Fruit fly (Drosophila melanogaster): ENCODE data around the gene Nepl19.

The Nepl19 gene

DNA sequence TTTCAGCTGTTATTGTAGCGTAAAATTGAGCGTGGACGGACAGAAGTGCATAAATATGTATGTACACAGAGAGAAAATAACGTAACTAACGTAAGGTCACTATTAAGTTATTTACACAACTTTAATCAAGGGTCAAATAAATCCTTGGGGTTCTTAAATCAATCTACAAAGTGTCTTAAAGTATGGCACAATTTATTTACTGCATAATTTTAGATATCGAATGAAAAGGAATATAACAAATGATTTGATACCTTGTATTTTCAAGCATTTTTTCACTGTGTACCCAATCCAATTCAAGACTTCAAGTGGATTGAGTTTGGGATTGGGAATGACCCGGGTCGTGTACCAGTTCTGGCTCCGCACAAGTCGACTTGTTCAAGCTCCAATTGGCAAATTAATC is 38.0 kb downstream of the Nepl19 start:
- TF ChIP-seq gce (GFP tag; IDR thresholded peaks at IDR 0.05), result no peak
- TF ChIP-seq Vsx1 (GFP tag; optimal IDR thresholded peaks at IDR 0.05), result no peak
- TF ChIP-seq ind (GFP tag; optimal IDR thresholded peaks at IDR 0.05), result no peak
- TF ChIP-seq Hr39 (optimal IDR thresholded peaks at IDR 0.05), result no peak
- TF ChIP-seq az2 (GFP tag; optimal IDR thresholded peaks at IDR 0.05), result no peak
- no peak for TF ChIP-seq kah (GFP tag; optimal IDR thresholded peaks at IDR 0.05)
- TF ChIP-seq emc (GFP tag; optimal IDR thresholded peaks at IDR 0.05), result no peak
- no peak for TF ChIP-seq NC2β (GFP tag; optimal IDR thresholded peaks at IDR 0.05)
- TF ChIP-seq disco-r (GFP tag; optimal IDR thresholded peaks at IDR 0.05), result no peak
- TF ChIP-seq Xrp1 (GFP tag; IDR thresholded peaks at IDR 0.05), result 0 out of 2 replicates have a peak, but pooled peaks have one; percentile 15
- no peak for TF ChIP-seq gt (GFP tag; IDR thresholded peaks at IDR 0.05)
- peak; percentile 7 for TF ChIP-seq dmrt11E (tag; optimal IDR thresholded peaks at IDR 0.05)
- peak; percentile 45 for TF ChIP-seq sens (GFP tag)

DNA sequence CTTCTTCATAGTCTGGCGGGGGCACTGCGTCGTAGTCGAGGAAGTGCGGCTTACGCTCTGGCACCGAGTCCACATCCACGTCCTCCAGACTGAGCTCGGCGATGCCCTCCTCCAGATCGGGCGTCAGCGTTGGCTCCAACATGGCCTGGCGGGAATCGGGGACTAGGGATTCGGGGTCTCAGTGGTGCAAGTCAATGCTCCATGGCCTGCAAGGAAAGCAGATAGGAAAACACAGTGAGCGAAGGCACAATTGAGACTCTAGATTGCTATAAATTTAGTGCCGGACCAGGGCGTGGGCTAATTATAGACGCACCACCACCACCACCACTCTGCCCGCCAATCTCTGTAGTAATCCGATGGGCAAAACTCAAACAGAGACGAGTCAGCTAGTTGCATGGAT is 39.3 kb downstream of the Nepl19 start:
- no peak for TF ChIP-seq zen2 (GFP tag; IDR thresholded peaks at IDR 0.05; ENCODE audit: partially characterized antibody)
- TF ChIP-seq Mad (GFP tag; optimal IDR thresholded peaks at IDR 0.05), result no peak
- TF ChIP-seq Trl (optimal IDR thresholded peaks at IDR 0.05), result no peak
- no peak for TF ChIP-seq Trl (GFP tag; optimal IDR thresholded peaks at IDR 0.05)
- TF ChIP-seq emc (GFP tag; optimal IDR thresholded peaks at IDR 0.05), result no peak
- TF ChIP-seq CG13296 (GFP tag; optimal IDR thresholded peaks at IDR 0.05), result no peak
- TF ChIP-seq gro (GFP tag; optimal IDR thresholded peaks at IDR 0.05), result no peak
- no peak for TF ChIP-seq CG1832 (GFP tag; optimal IDR thresholded peaks at IDR 0.05)
- TF ChIP-seq sima (GFP tag; optimal IDR thresholded peaks at IDR 0.05), result no peak
- no peak for TF ChIP-seq CG11723 (GFP tag; optimal IDR thresholded peaks at IDR 0.05)
- TF ChIP-seq Mes4 (GFP tag; optimal IDR thresholded peaks at IDR 0.05), result no peak
- no peak for TF ChIP-seq ranshi (GFP tag; IDR thresholded peaks at IDR 0.05)
- TF ChIP-seq pnt (GFP tag; optimal IDR thresholded peaks at IDR 0.05), result no peak
- no peak for TF ChIP-seq CG4854 (GFP tag; optimal IDR thresholded peaks at IDR 0.05)
- TF ChIP-seq CG9215 (GFP tag; IDR thresholded peaks at IDR 0.05), result no peak
- TF ChIP-seq schlank (tag; optimal IDR thresholded peaks at IDR 0.05), result no peak
- TF ChIP-seq CG7271 (tag; optimal IDR thresholded peaks at IDR 0.05), result no peak
- no peak for TF ChIP-seq Sox100B (GFP tag; optimal IDR thresholded peaks at IDR 0.05)
- no peak for TF ChIP-seq CG34224 (GFP tag; IDR thresholded peaks at IDR 0.05; ENCODE audit: partially characterized antibody)

DNA sequence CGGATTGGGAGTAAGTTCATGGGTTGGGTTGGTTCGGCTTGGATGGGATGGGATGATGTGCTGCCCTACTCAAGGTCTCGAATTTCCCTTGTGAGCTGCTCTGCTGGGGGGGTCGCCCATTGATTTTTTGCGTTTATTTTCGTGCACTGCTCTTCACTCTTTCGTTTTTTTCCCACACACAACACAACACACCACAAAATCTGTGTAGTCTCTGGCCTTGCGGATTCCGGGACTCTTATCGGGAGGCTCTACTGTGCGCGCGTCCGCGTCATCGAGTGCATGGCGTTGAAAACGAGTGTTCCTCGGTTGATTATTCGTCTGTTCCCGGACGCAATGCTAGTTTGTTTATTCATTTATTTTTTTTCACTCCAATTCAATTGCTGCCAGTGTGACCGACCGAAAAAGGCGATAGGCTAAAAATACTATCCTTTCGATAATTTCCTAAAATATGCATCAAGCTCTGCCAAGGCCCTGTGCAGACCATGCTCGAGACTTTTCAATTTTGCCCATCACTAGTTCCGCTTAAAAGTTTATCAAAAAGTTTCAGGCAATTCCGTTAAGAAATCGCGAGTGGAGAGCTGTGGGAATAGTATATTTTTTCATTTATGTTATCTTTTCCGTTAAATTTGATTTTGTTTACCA is 48.2 kb downstream of the Nepl19 start, which contains the start of gene WASp:
WASp (minus strand) TSS at position 399 of the 642 bp plus-strand sequence.
- TF ChIP-seq CG14860 (GFP tag; IDR thresholded peaks at IDR 0.05; ENCODE audit: partially characterized antibody) (peak; percentile 53; the same call in 1 of the 3 replicates), CG30431 (GFP tag; optimal IDR thresholded peaks at IDR 0.05) (peak; percentile 32), Dfd (GFP tag; optimal IDR thresholded peaks at IDR 0.05) (no peak), Nf-YC (tag; optimal IDR thresholded peaks at IDR 0.05) (no peak), aop (GFP tag; IDR thresholded peaks at IDR 0.05) (peak; percentile 99), CG8359 (GFP tag; optimal IDR thresholded peaks at IDR 0.05; ENCODE audit: borderline replicate concordance) (peak; percentile 30), onecut (GFP tag; IDR thresholded peaks at IDR 0.05) (peak; percentile 78), en (GFP tag; optimal IDR thresholded peaks at IDR 0.05) (peak; percentile 61), CG11504 (tag; optimal IDR thresholded peaks at IDR 0.05) (no peak), dati (GFP tag; IDR thresholded peaks at IDR 0.05) (0 out of 2 replicates have a peak, but pooled peaks have one; percentile 29), CG4360 (GFP tag; IDR thresholded peaks at IDR 0.05) (no peak), unc-4 (GFP tag; IDR thresholded peaks at IDR 0.05; ENCODE audit: partially characterized antibody) (peak; percentile 63), Max (GFP tag; optimal IDR thresholded peaks at IDR 0.05) (peak; percentile 61), NFAT (GFP tag; IDR thresholded peaks at IDR 0.05) (peak; percentile 62; the same call in 1 of the 2 replicates), Awh (GFP tag; IDR thresholded peaks at IDR 0.05) (0 out of 2 replicates have a peak, but pooled peaks have one; percentile 43), sob (GFP tag; IDR thresholded peaks at IDR 0.05) (peak; percentile 81), CG4730 (GFP tag; IDR thresholded peaks at IDR 0.05) (peak; percentile 50), ftz-f1 (GFP tag; optimal IDR thresholded peaks at IDR 0.05) (peak; percentile 32), CG10959 (GFP tag; IDR thresholded peaks at IDR 0.05) (no peak), Fer2 (tag; optimal IDR thresholded peaks at IDR 0.05) (peak; percentile 18)

All from whole organism, embryonic.